Worm (Caenorhabditis elegans) whole organism, L3 larva: Measurements from ENCODE around the gene tre-2.

Experiments
- aly-2 ChIP-seq: fragments of 150-350 bp; optimal IDR thresholded peaks from 2 replicates; lab custom pipeline; 2014; ENCODE audit warnings: missing biosample characterization, missing genetic modification characterization
- ztf-4 ChIP-seq: fragments of 150-350 bp; optimal IDR thresholded peaks from 2 replicates; lab custom pipeline; 2014; ENCODE audit warnings: missing biosample characterization, missing genetic modification characterization

DNA sequence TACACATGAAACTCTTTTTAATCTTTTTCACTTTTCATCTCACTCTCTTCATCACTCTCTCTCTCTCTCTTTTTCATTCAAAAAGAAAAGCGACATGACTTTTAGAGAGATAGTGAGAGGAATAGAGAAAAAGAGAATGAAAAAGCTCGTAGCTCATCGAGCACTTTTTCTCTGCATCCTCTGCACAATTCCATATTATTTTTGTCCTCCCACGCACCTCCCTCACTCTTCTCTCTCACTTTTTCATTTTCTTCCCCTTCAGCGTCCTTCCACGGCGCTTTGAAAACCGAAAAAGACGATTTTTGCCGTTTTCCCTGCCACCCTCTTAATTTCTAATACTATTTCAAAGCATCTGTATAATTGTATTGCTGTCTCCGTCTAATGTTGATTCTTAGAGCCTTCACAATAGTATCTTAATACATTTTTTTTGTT is 44.1 kb downstream of the tre-2 start:
- TF ChIP-seq ztf-4 (tag; lab: Kevin White, UChicago) (no peak), aly-2 (tag; lab: Kevin White, UChicago) (no peak)
